Fruit fly (Drosophila melanogaster) whole organism, embryonic: ENCODE data around the gene CG9568.

ENCODE experiments used
- ATbp ChIP-seq: fragments of 200-800 bp; sonication (Bioruptor generic); optimal IDR thresholded peaks from 2 replicates; lab custom pipeline; 2017; ENCODE audit warnings: missing biosample characterization, mild to moderate bottlenecking, missing genetic modification characterization, missing genetic modification reagents
- B-H2 ChIP-seq: fragments of 200-800 bp; sonication (Bioruptor generic); optimal IDR thresholded peaks from 2 replicates; lab custom pipeline; 2018; ENCODE audit warnings: missing biosample characterization, mild to moderate bottlenecking, missing genetic modification characterization
- Bgb ChIP-seq: fragments of 200-800 bp; sonication (Bioruptor generic); IDR thresholded peaks from 2 replicates; pipeline ENCODE4 v1.3.6; 2022; ENCODE audit warnings: missing biosample characterization, missing genetic modification characterization; ENCODE audit not compliant: partially characterized antibody
- CG10267 ChIP-seq: fragments of 200-800 bp; sonication (Bioruptor generic); optimal IDR thresholded peaks from 2 replicates; lab custom pipeline; 2018; ENCODE audit warnings: missing biosample characterization, mild to moderate bottlenecking, missing genetic modification characterization, moderate library complexity
- CG10366 ChIP-seq: fragments of 200-800 bp; sonication (Bioruptor generic); IDR thresholded peaks from 2 replicates; pipeline ENCODE4 v1.3.6; 2022; ENCODE audit warnings: missing biosample characterization, missing genetic modification characterization
- CG11093 ChIP-seq: fragments of 200-800 bp; sonication (Bioruptor generic); IDR thresholded peaks from 3 replicates; pipeline ENCODE4 v1.3.6; 2022; ENCODE audit warnings: missing biosample characterization, missing genetic modification characterization
- CG11456 ChIP-seq: fragments of 200-800 bp; sonication (Bioruptor generic); IDR thresholded peaks from 3 replicates; pipeline ENCODE4 v1.3.6; 2022; ENCODE audit warnings: missing biosample characterization, missing genetic modification characterization
- CG11696 ChIP-seq: fragments of 200-800 bp; sonication (Bioruptor generic); IDR thresholded peaks from 2 replicates; pipeline ENCODE4 v1.3.6; 2022; ENCODE audit warnings: missing biosample characterization, missing genetic modification characterization
- CG12299 ChIP-seq: fragments of 200-800 bp; sonication (Bioruptor generic); optimal IDR thresholded peaks from 2 replicates; lab custom pipeline; 2018; ENCODE audit warnings: missing biosample characterization, mild to moderate bottlenecking, missing genetic modification characterization
- CG12744 ChIP-seq: fragments of 200-800 bp; sonication (Bioruptor generic); optimal IDR thresholded peaks from 2 replicates; lab custom pipeline; 2016; ENCODE audit warnings: missing biosample characterization, missing genetic modification characterization
- CG13775 ChIP-seq: fragments of 200-800 bp; sonication (Bioruptor generic); optimal IDR thresholded peaks from 3 replicates; lab custom pipeline; 2017; ENCODE audit warnings: missing biosample characterization, mild to moderate bottlenecking, missing genetic modification characterization
- CG14050 ChIP-seq: fragments of 200-800 bp; sonication (Bioruptor generic); IDR thresholded peaks from 3 replicates; pipeline ENCODE4 v1.3.6; 2022; ENCODE audit warnings: missing biosample characterization, missing genetic modification characterization
- CG15073 ChIP-seq: fragments of 200-800 bp; sonication (Bioruptor generic); optimal IDR thresholded peaks from 2 replicates; lab custom pipeline; 2016; ENCODE audit warnings: missing biosample characterization, missing genetic modification characterization
- CG15514 ChIP-seq: fragments of 200-800 bp; sonication (Bioruptor generic); optimal IDR thresholded peaks from 3 replicates; lab custom pipeline; 2017; ENCODE audit warnings: missing biosample characterization, missing genetic modification characterization, mild to moderate bottlenecking, moderate library complexity, missing genetic modification reagents
- CG17361 ChIP-seq: fragments of 200-800 bp; sonication (Bioruptor generic); IDR thresholded peaks from 3 replicates; pipeline ENCODE4 v1.3.6; 2022; ENCODE audit warnings: missing biosample characterization, missing genetic modification characterization
- CG1832 ChIP-seq: fragments of 200-800 bp; sonication (Bioruptor generic); optimal IDR thresholded peaks from 2 replicates; lab custom pipeline; 2017; ENCODE audit warnings: missing biosample characterization, mild to moderate bottlenecking, missing genetic modification characterization, inconsistent platforms
- CG30403 ChIP-seq: fragments of 200-800 bp; sonication (Bioruptor generic); optimal IDR thresholded peaks from 3 replicates; lab custom pipeline; 2016; ENCODE audit warnings: missing biosample characterization, missing genetic modification characterization
- CG32772 ChIP-seq: fragments of 200-800 bp; sonication (Bioruptor generic); IDR thresholded peaks from 2 replicates; pipeline ENCODE4 v1.3.6; 2022; ENCODE audit warnings: missing biosample characterization, missing genetic modification characterization
- CG4617 ChIP-seq: fragments of 200-800 bp; sonication (Bioruptor generic); optimal IDR thresholded peaks from 3 replicates; lab custom pipeline; 2016; ENCODE audit warnings: missing biosample characterization, missing genetic modification characterization, borderline replicate concordance
- CG6765 ChIP-seq: fragments of 200-800 bp; sonication (Bioruptor generic); optimal IDR thresholded peaks from 3 replicates; lab custom pipeline; 2017; ENCODE audit warnings: missing biosample characterization, mild to moderate bottlenecking, missing genetic modification characterization
- CG6791 ChIP-seq: fragments of 200-800 bp; sonication (Bioruptor generic); IDR thresholded peaks from 3 replicates; pipeline ENCODE4 v1.3.6; 2022; ENCODE audit warnings: missing biosample characterization, missing genetic modification characterization; ENCODE audit not compliant: partially characterized antibody
- CG7963 ChIP-seq: fragments of 200-800 bp; sonication (Bioruptor generic); IDR thresholded peaks from 3 replicates; pipeline ENCODE4 v1.3.6; 2022; ENCODE audit warnings: missing biosample characterization, missing genetic modification characterization; ENCODE audit not compliant: partially characterized antibody
- CG9932 ChIP-seq: fragments of 200-800 bp; sonication (Bioruptor generic); IDR thresholded peaks from 2 replicates; pipeline ENCODE4 v1.3.6; 2022; ENCODE audit warnings: missing biosample characterization, missing genetic modification characterization
- CHES-1-like ChIP-seq: fragments of 200-800 bp; sonication (Bioruptor generic); optimal IDR thresholded peaks from 2 replicates; lab custom pipeline; 2016; ENCODE audit warnings: missing biosample characterization, missing genetic modification characterization
- CTCF ChIP-seq: fragments of 200-800 bp; sonication (Bioruptor generic); optimal IDR thresholded peaks from 2 replicates; lab custom pipeline; 2017; ENCODE audit warnings: missing biosample characterization, mild to moderate bottlenecking, missing genetic modification characterization, moderate library complexity
- Dad ChIP-seq: fragments of 200-800 bp; sonication (Bioruptor generic); optimal IDR thresholded peaks from 3 replicates; lab custom pipeline; 2016; ENCODE audit warnings: missing biosample characterization, missing genetic modification characterization
- E2f2 ChIP-seq: fragments of 200-800 bp; sonication (Bioruptor generic); IDR thresholded peaks from 2 replicates; pipeline ENCODE4 v1.3.6; 2022; ENCODE audit warnings: missing biosample characterization, missing genetic modification characterization
- Hr78 ChIP-seq, 2 experiments: fragments of 200-800 bp in 1 of 2; fragments of >200 bp in 1 of 2; sonication (Bioruptor generic) in 1 of 2; optimal IDR thresholded peaks; 2 replicates each; lab custom pipeline; 2017 to 2019; ENCODE audit warnings: missing biosample characterization in 2 of 2, missing genetic modification characterization in 2 of 2, mild to moderate bottlenecking in 1 of 2, moderate library complexity in 1 of 2
- Hsf ChIP-seq: fragments of 200-800 bp; sonication (Bioruptor generic); optimal IDR thresholded peaks from 3 replicates; lab custom pipeline; 2016; ENCODE audit warnings: missing biosample characterization, missing genetic modification characterization
- Lpt ChIP-seq: fragments of >200 bp; optimal IDR thresholded peaks from 2 replicates; lab custom pipeline; 2018; ENCODE audit warnings: missing biosample characterization, missing genetic modification characterization
- Opbp ChIP-seq: fragments of 200-800 bp; sonication (Bioruptor generic); IDR thresholded peaks from 3 replicates; pipeline ENCODE4 v1.3.6; 2022; ENCODE audit warnings: missing biosample characterization, missing genetic modification characterization; ENCODE audit not compliant: partially characterized antibody
- Taf1 ChIP-seq: fragments of 200-800 bp; sonication (Bioruptor generic); IDR thresholded peaks from 2 replicates; pipeline ENCODE4 v1.3.6; 2022; ENCODE audit warnings: missing biosample characterization, missing genetic modification characterization
- YL-1 ChIP-seq: fragments of 200-800 bp; sonication (Bioruptor generic); optimal IDR thresholded peaks from 3 replicates; lab custom pipeline; 2017; ENCODE audit warnings: missing biosample characterization, mild to moderate bottlenecking, missing genetic modification characterization
- al ChIP-seq: fragments of 200-800 bp; sonication (Bioruptor generic); IDR thresholded peaks from 2 replicates; pipeline ENCODE4 v1.3.6; 2022; ENCODE audit warnings: missing biosample characterization, missing genetic modification characterization
- ase ChIP-seq: fragments of 200-800 bp; sonication (Bioruptor generic); IDR thresholded peaks from 3 replicates; pipeline ENCODE4 v1.3.6; 2022; ENCODE audit warnings: missing biosample characterization, missing genetic modification characterization
- bcd ChIP-seq: fragments of 200-800 bp; sonication (Bioruptor generic); optimal IDR thresholded peaks from 2 replicates; lab custom pipeline; 2017; ENCODE audit warnings: missing biosample characterization, mild to moderate bottlenecking, missing genetic modification characterization
- cad ChIP-seq: fragments of >200 bp; optimal IDR thresholded peaks from 2 replicates; lab custom pipeline; 2017; ENCODE audit warnings: missing biosample characterization, missing genetic modification characterization
- da ChIP-seq: fragments of 200-800 bp; sonication (Bioruptor generic); optimal IDR thresholded peaks from 2 replicates; lab custom pipeline; 2016; ENCODE audit warnings: missing biosample characterization, missing genetic modification characterization
- fd64A ChIP-seq: fragments of 200-800 bp; sonication (Bioruptor generic); optimal IDR thresholded peaks from 3 replicates; lab custom pipeline; 2018; ENCODE audit warnings: missing biosample characterization, mild to moderate bottlenecking, missing genetic modification characterization
- insv ChIP-seq, 2 experiments: fragments of 200-800 bp; sonication (Bioruptor generic); optimal IDR thresholded peaks; 3 replicates each; lab custom pipeline; 2016 to 2018; ENCODE audit warnings: missing biosample characterization in 2 of 2, missing genetic modification characterization in 2 of 2
- luna ChIP-seq: fragments of 200-800 bp; sonication (Bioruptor generic); optimal IDR thresholded peaks from 2 replicates; lab custom pipeline; 2016; ENCODE audit warnings: missing biosample characterization, missing genetic modification characterization
- maf-S ChIP-seq: fragments of 200-800 bp; sonication (Bioruptor generic); optimal IDR thresholded peaks from 2 replicates; lab custom pipeline; 2016; ENCODE audit warnings: missing biosample characterization, missing genetic modification characterization
- peb ChIP-seq: fragments of 200-800 bp; sonication (Bioruptor generic); IDR thresholded peaks from 2 replicates; pipeline ENCODE4 v1.3.6; 2022; ENCODE audit warnings: missing biosample characterization, missing genetic modification characterization
- pfk ChIP-seq: fragments of 200-800 bp; sonication (Bioruptor generic); optimal IDR thresholded peaks from 2 replicates; lab custom pipeline; 2018; ENCODE audit warnings: missing biosample characterization, mild to moderate bottlenecking, missing genetic modification characterization, moderate library complexity
- run ChIP-seq: fragments of 200-800 bp; sonication (Bioruptor generic); optimal IDR thresholded peaks from 3 replicates; lab custom pipeline; 2018; ENCODE audit warnings: missing biosample characterization, mild to moderate bottlenecking, missing genetic modification characterization
- sc ChIP-seq, 3 experiments: fragments of >200 bp in 2 of 3; fragments of 200-800 bp in 1 of 3; sonication (Bioruptor generic) in 1 of 3; optimal IDR thresholded peaks; 2 replicates in 2 of 3; 3 replicates in 1 of 3; lab custom pipeline; 2017; ENCODE audit warnings: mild to moderate bottlenecking in 1 of 3, missing biosample characterization in 1 of 3, missing genetic modification characterization in 1 of 3, missing genetic modification reagents in 1 of 3
- slbo ChIP-seq: fragments of 200-800 bp; sonication (Bioruptor generic); IDR thresholded peaks from 2 replicates; pipeline ENCODE4 v1.3.6; 2022; ENCODE audit warnings: missing biosample characterization, missing genetic modification characterization
- trem ChIP-seq: fragments of 200-800 bp; optimal IDR thresholded peaks from 3 replicates; lab custom pipeline; 2019; ENCODE audit warnings: missing biosample characterization, mild to moderate bottlenecking, missing genetic modification characterization, moderate library complexity
- yki ChIP-seq: fragments of >200 bp; optimal IDR thresholded peaks from 3 replicates; lab custom pipeline; 2018
- zen2 ChIP-seq: fragments of 200-800 bp; sonication (Bioruptor generic); IDR thresholded peaks from 3 replicates; pipeline ENCODE4 v1.3.6; 2022; ENCODE audit warnings: missing biosample characterization, missing genetic modification characterization; ENCODE audit not compliant: partially characterized antibody
- zfh1 ChIP-seq: fragments of 200-800 bp; sonication (Bioruptor generic); IDR thresholded peaks from 3 replicates; pipeline ENCODE4 v1.3.6; 2022; ENCODE audit warnings: missing biosample characterization, missing genetic modification characterization

The CG9568 gene

dm6 chr2L:8997285-8997684 lies 13.1 kb upstream of the CG9568 start, which contains the start of the genes alien and CG18661:
Gene alien (minus strand): TSS chr2L:8997379.
Gene CG18661 (plus strand): TSS chr2L:8997605.
- TF ChIP-seq ase (GFP tag; lab: Robert Waterston, UW) (peak; percentile 88), Hsf (peak; percentile 85), Taf1 (GFP tag; lab: Robert Waterston, UW) (peak; percentile 96), zen2 (GFP tag; lab: Robert Waterston, UW) (no peak), CG10267 (peak; percentile 78), da (GFP tag; lab: Kevin White, UChicago) (peak; percentile 30), Hr78 (GFP tag; optimal IDR thresholded peaks at IDR 0.05; lab: Kevin White, UChicago) (no peak), CG11456 (peak; percentile 94), maf-S (GFP tag; lab: Kevin White, UChicago) (peak; percentile 93), CG6765 (GFP tag; lab: Kevin White, UChicago) (no peak), YL-1 (GFP tag; lab: Kevin White, UChicago) (peak; percentile 52), cad (GFP tag; lab: Kevin White, UChicago) (no peak), luna (GFP tag; lab: Kevin White, UChicago) (peak; percentile 94), E2f2 (GFP tag; lab: Robert Waterston, UW) (peak; percentile 66), CG13775 (peak; percentile 71), CG10366 (GFP tag; lab: Robert Waterston, UW) (peak; percentile 97), trem (tag; lab: Kevin White, UChicago) (peak; percentile 73), yki (lab: Kevin White, UChicago) (peak; percentile 3), run (tag; lab: Kevin White, UChicago) (peak; percentile 54), CG17361 (peak; percentile 73), CG14050 (GFP tag; lab: Robert Waterston, UW) (peak; percentile 91), Bgb (GFP tag; lab: Robert Waterston, UW) (peak; percentile 40; the same call in 1 of the 2 replicates), CG12299 (tag; lab: Kevin White, UChicago) (peak; percentile 65), CG7963 (GFP tag; lab: Robert Waterston, UW) (no peak), Lpt (GFP tag; lab: Kevin White, UChicago) (no peak), CG1832 (GFP tag; lab: Kevin White, UChicago) (no peak), peb (GFP tag; lab: Robert Waterston, UW) (peak; percentile 85), CG11093 (peak; percentile 72; the same call in 1 of the 3 replicates), zfh1 (GFP tag; lab: Robert Waterston, UW) (peak; percentile 88), CTCF (GFP tag; lab: Kevin White, UChicago) (peak; percentile 44), al (GFP tag; lab: Robert Waterston, UW) (peak; percentile 88), CG32772 (GFP tag; lab: Robert Waterston, UW) (peak; percentile 91), CG30403 (peak; percentile 87), CG6791 (no peak), CG15514 (GFP tag; lab: Kevin White, UChicago) (peak; percentile 65), insv (GFP tag; optimal IDR thresholded peaks at IDR 0.05; lab: Kevin White, UChicago) (peak in 1 of 2 experiments; percentile 74), bcd (GFP tag; lab: Kevin White, UChicago) (peak; percentile 75), ATbp (GFP tag; lab: Kevin White, UChicago) (no peak), sc (optimal IDR thresholded peaks at IDR 0.05; lab: Kevin White, UChicago) (no peak), sc (GFP tag; optimal IDR thresholded peaks at IDR 0.05; lab: Kevin White, UChicago) (no peak), pfk (GFP tag; lab: Kevin White, UChicago) (no peak), CG9932 (GFP tag; lab: Robert Waterston, UW) (peak; percentile 98), CG12744 (GFP tag; lab: Kevin White, UChicago) (peak; percentile 91), CG4617 (peak; percentile 80), slbo (GFP tag; lab: Robert Waterston, UW) (peak; percentile 98), B-H2 (GFP tag; lab: Kevin White, UChicago) (peak; percentile 48), Opbp (GFP tag; lab: Robert Waterston, UW) (peak; percentile 28; the same call in 1 of the 3 replicates), CHES-1-like (peak; percentile 85), CG11696 (peak; percentile 50; the same call in 1 of the 2 replicates), fd64A (GFP tag; lab: Kevin White, UChicago) (no peak), CG15073 (GFP tag; lab: Kevin White, UChicago) (peak; percentile 15), Dad (GFP tag; lab: Kevin White, UChicago) (peak; percentile 59)
